Fruit fly (Drosophila melanogaster): ENCODE data around the gene east.
A peak's percentile ranks its signal among the peaks of the same experiment; 100 is the strongest.

east gene

dm6 chrX:2010010-2010873 is at the start of gene east:
Gene east (plus strand): TSS chrX:2010860.
- no peak for TF ChIP-seq ttk (optimal IDR thresholded peaks at IDR 0.05)
- no peak for TF ChIP-seq Myc (optimal IDR thresholded peaks at IDR 0.05)
- TF ChIP-seq psq (optimal IDR thresholded peaks at IDR 0.05): peak; percentile 57
- TF ChIP-seq h (optimal IDR thresholded peaks at IDR 0.05): no peak
- TF ChIP-seq insv (optimal IDR thresholded peaks at IDR 0.05): no peak
- no peak for TF ChIP-seq Sin3A (optimal IDR thresholded peaks at IDR 0.05)

dm6 chrX:1963192-1963590 is 47.5 kb upstream of the east start:
- TF ChIP-seq Myc (optimal IDR thresholded peaks at IDR 0.05): no peak
- no peak for TF ChIP-seq insv (optimal IDR thresholded peaks at IDR 0.05)
- TF ChIP-seq psq (optimal IDR thresholded peaks at IDR 0.05): no peak
- no peak for TF ChIP-seq ttk (optimal IDR thresholded peaks at IDR 0.05)
- TF ChIP-seq h (optimal IDR thresholded peaks at IDR 0.05): no peak
- TF ChIP-seq Sin3A (optimal IDR thresholded peaks at IDR 0.05): no peak

- no peak for TF ChIP-seq Sin3A (optimal IDR thresholded peaks at IDR 0.05)
- TF ChIP-seq psq (optimal IDR thresholded peaks at IDR 0.05): no peak
- TF ChIP-seq insv (optimal IDR thresholded peaks at IDR 0.05): no peak
- no peak for TF ChIP-seq h (optimal IDR thresholded peaks at IDR 0.05)
- TF ChIP-seq Myc (optimal IDR thresholded peaks at IDR 0.05): no peak
- no peak for TF ChIP-seq ttk (optimal IDR thresholded peaks at IDR 0.05)
Measured at dm6 chrX:1963591-1964216, 47.0 kb upstream of the east start.

- TF ChIP-seq insv (optimal IDR thresholded peaks at IDR 0.05) (no peak), Myc (optimal IDR thresholded peaks at IDR 0.05) (no peak), psq (optimal IDR thresholded peaks at IDR 0.05) (no peak)
Measured at dm6 chrX:1964409-1965345, 46.0 kb upstream of the east start.

dm6 chrX:1965512-1965911 is 45.1 kb upstream of the east start:
- TF ChIP-seq ttk (optimal IDR thresholded peaks at IDR 0.05): no peak
- no peak for TF ChIP-seq insv (optimal IDR thresholded peaks at IDR 0.05)
- no peak for TF ChIP-seq psq (optimal IDR thresholded peaks at IDR 0.05)
- TF ChIP-seq h (optimal IDR thresholded peaks at IDR 0.05): no peak
- no peak for TF ChIP-seq Sin3A (optimal IDR thresholded peaks at IDR 0.05)

- TF ChIP-seq h (optimal IDR thresholded peaks at IDR 0.05) (no peak), insv (optimal IDR thresholded peaks at IDR 0.05) (no peak), Myc (optimal IDR thresholded peaks at IDR 0.05) (no peak), ttk (optimal IDR thresholded peaks at IDR 0.05) (no peak), psq (optimal IDR thresholded peaks at IDR 0.05) (no peak), Sin3A (optimal IDR thresholded peaks at IDR 0.05) (no peak)
Measured at dm6 chrX:1965979-1966778, 44.5 kb upstream of the east start.

dm6 chrX:1966779-1967520 is 43.7 kb upstream of the east start:
- TF ChIP-seq ttk (optimal IDR thresholded peaks at IDR 0.05): no peak

- no peak for TF ChIP-seq Sin3A (optimal IDR thresholded peaks at IDR 0.05)
- no peak for TF ChIP-seq psq (optimal IDR thresholded peaks at IDR 0.05)
- TF ChIP-seq ttk (optimal IDR thresholded peaks at IDR 0.05): no peak
- no peak for TF ChIP-seq Myc (optimal IDR thresholded peaks at IDR 0.05)
- TF ChIP-seq insv (optimal IDR thresholded peaks at IDR 0.05): no peak
Measured at dm6 chrX:1968152-1968551, 42.5 kb upstream of the east start.

dm6 chrX:1968581-1969258 is 41.9 kb upstream of the east start:
- TF ChIP-seq ttk (optimal IDR thresholded peaks at IDR 0.05) (no peak), insv (optimal IDR thresholded peaks at IDR 0.05) (no peak), Myc (optimal IDR thresholded peaks at IDR 0.05) (no peak), h (optimal IDR thresholded peaks at IDR 0.05) (no peak), Sin3A (optimal IDR thresholded peaks at IDR 0.05) (no peak), psq (optimal IDR thresholded peaks at IDR 0.05) (no peak)

- TF ChIP-seq ttk (optimal IDR thresholded peaks at IDR 0.05) (no peak), h (optimal IDR thresholded peaks at IDR 0.05) (no peak), insv (optimal IDR thresholded peaks at IDR 0.05) (no peak), psq (optimal IDR thresholded peaks at IDR 0.05) (no peak), Myc (optimal IDR thresholded peaks at IDR 0.05) (no peak), Sin3A (optimal IDR thresholded peaks at IDR 0.05) (no peak)
Measured at dm6 chrX:1969775-1970574, 40.7 kb upstream of the east start.
